Fruit fly (Drosophila melanogaster) whole organism, embryonic: Measurements from ENCODE around the gene CrebB.

ENCODE experiments used
- Asciz ChIP-seq: fragments of 200-800 bp; sonication (Bioruptor generic); optimal IDR thresholded peaks from 2 replicates; lab custom pipeline; 2017; ENCODE audit warnings: missing biosample characterization, mild to moderate bottlenecking, missing genetic modification characterization, missing genetic modification reagents
- Atf6 ChIP-seq: fragments of 200-800 bp; sonication (Bioruptor generic); IDR thresholded peaks from 2 replicates; pipeline ENCODE4 v1.3.6; 2022; ENCODE audit warnings: missing biosample characterization, missing genetic modification characterization
- Awh ChIP-seq: fragments of 200-800 bp; sonication (Bioruptor generic); IDR thresholded peaks from 2 replicates; pipeline ENCODE4, ENCODE4 v1.3.6; 2022; ENCODE audit warnings: missing biosample characterization, missing genetic modification characterization
- Bgb ChIP-seq: fragments of 200-800 bp; sonication (Bioruptor generic); IDR thresholded peaks from 2 replicates; pipeline ENCODE4 v1.3.6; 2022; ENCODE audit warnings: missing biosample characterization, missing genetic modification characterization; ENCODE audit not compliant: partially characterized antibody
- CG10431 ChIP-seq: fragments of 200-800 bp; sonication (Bioruptor generic); optimal IDR thresholded peaks from 3 replicates; lab custom pipeline; 2018; ENCODE audit warnings: missing biosample characterization, mild to moderate bottlenecking, missing genetic modification characterization
- CG12219 ChIP-seq: fragments of 200-800 bp; sonication (Bioruptor generic); optimal IDR thresholded peaks from 3 replicates; lab custom pipeline; 2018; ENCODE audit warnings: missing biosample characterization, mild to moderate bottlenecking, missing genetic modification characterization
- CG14050 ChIP-seq: fragments of 200-800 bp; sonication (Bioruptor generic); IDR thresholded peaks from 3 replicates; pipeline ENCODE4 v1.3.6; 2022; ENCODE audit warnings: missing biosample characterization, missing genetic modification characterization
- CG15514 ChIP-seq: fragments of 200-800 bp; sonication (Bioruptor generic); optimal IDR thresholded peaks from 3 replicates; lab custom pipeline; 2017; ENCODE audit warnings: missing biosample characterization, missing genetic modification characterization, mild to moderate bottlenecking, moderate library complexity, missing genetic modification reagents
- CG16815 ChIP-seq: fragments of 200-800 bp; sonication (Bioruptor generic); optimal IDR thresholded peaks from 3 replicates; lab custom pipeline; 2017; ENCODE audit warnings: missing biosample characterization, mild to moderate bottlenecking, missing genetic modification characterization
- CG16863 ChIP-seq: fragments of 200-800 bp; sonication (Bioruptor generic); optimal IDR thresholded peaks from 3 replicates; lab custom pipeline; 2016; ENCODE audit warnings: missing biosample characterization, missing genetic modification characterization
- CG17361 ChIP-seq: fragments of 200-800 bp; sonication (Bioruptor generic); IDR thresholded peaks from 3 replicates; pipeline ENCODE4 v1.3.6; 2022; ENCODE audit warnings: missing biosample characterization, missing genetic modification characterization
- CG18599 ChIP-seq: fragments of 200-800 bp; sonication (Bioruptor generic); optimal IDR thresholded peaks from 3 replicates; lab custom pipeline; 2017; ENCODE audit warnings: missing biosample characterization, missing genetic modification characterization, mild to moderate bottlenecking, moderate library complexity, missing genetic modification reagents
- CG4282 ChIP-seq: fragments of 200-800 bp; sonication (Bioruptor generic); optimal IDR thresholded peaks from 2 replicates; lab custom pipeline; 2016; ENCODE audit warnings: missing biosample characterization, missing genetic modification characterization
- CG9932 ChIP-seq: fragments of 200-800 bp; sonication (Bioruptor generic); IDR thresholded peaks from 2 replicates; pipeline ENCODE4 v1.3.6; 2022; ENCODE audit warnings: missing biosample characterization, missing genetic modification characterization
- CoRest ChIP-seq: fragments of 200-800 bp; sonication (Bioruptor generic); optimal IDR thresholded peaks from 3 replicates; lab custom pipeline; 2018; ENCODE audit warnings: missing biosample characterization, mild to moderate bottlenecking, missing genetic modification characterization, moderate library complexity
- Deaf1 ChIP-seq: fragments of 200-800 bp; optimal IDR thresholded peaks from 3 replicates; lab custom pipeline; 2019; ENCODE audit warnings: missing biosample characterization, mild to moderate bottlenecking, missing genetic modification characterization, moderate library complexity
- E2f1 ChIP-seq: fragments of 200-800 bp; sonication (Bioruptor generic); IDR thresholded peaks from 2 replicates; pipeline ENCODE4 v1.3.6; 2022; ENCODE audit warnings: missing biosample characterization, missing genetic modification characterization
- GATAe ChIP-seq: fragments of 200-800 bp; sonication (Bioruptor generic); conservative IDR thresholded peaks from 2 replicates; pipeline ENCODE4 v1.3.6; 2022; ENCODE audit warnings: missing biosample characterization, missing genetic modification characterization
- Gug ChIP-seq: fragments of 200-800 bp; sonication (Bioruptor generic); IDR thresholded peaks from 4 replicates; pipeline ENCODE4 v1.3.6; 2022; ENCODE audit warnings: missing biosample characterization, missing genetic modification characterization
- Hr3 ChIP-seq: fragments of 200-800 bp; sonication (Bioruptor generic); optimal IDR thresholded peaks from 3 replicates; lab custom pipeline; 2016; ENCODE audit warnings: missing biosample characterization, missing genetic modification characterization
- Hr78 ChIP-seq, 2 experiments: fragments of 200-800 bp in 1 of 2; fragments of >200 bp in 1 of 2; sonication (Bioruptor generic) in 1 of 2; optimal IDR thresholded peaks; 2 replicates each; lab custom pipeline; 2017 to 2019; ENCODE audit warnings: missing biosample characterization in 2 of 2, missing genetic modification characterization in 2 of 2, mild to moderate bottlenecking in 1 of 2, moderate library complexity in 1 of 2
- Myb ChIP-seq: fragments of 200-800 bp; sonication (Bioruptor generic); optimal IDR thresholded peaks from 2 replicates; lab custom pipeline; 2016; ENCODE audit warnings: missing biosample characterization, missing genetic modification characterization
- Ssrp ChIP-seq: fragments of 200-800 bp; sonication (Bioruptor generic); optimal IDR thresholded peaks from 2 replicates; lab custom pipeline; 2018; ENCODE audit warnings: missing biosample characterization, mild to moderate bottlenecking, missing genetic modification characterization, moderate library complexity
- Trl ChIP-seq, 3 experiments: fragments of >200 bp in 2 of 3; fragments of 200-800 bp in 1 of 3; sonication (Bioruptor generic) in 1 of 3; optimal IDR thresholded peaks; 2 replicates in 1 of 3; 3 replicates in 2 of 3; lab custom pipeline; 2016 to 2017; ENCODE audit warnings: missing biosample characterization in 1 of 3, missing genetic modification characterization in 1 of 3
- Usf ChIP-seq: fragments of 200-800 bp; sonication (Bioruptor generic); optimal IDR thresholded peaks from 2 replicates; lab custom pipeline; 2017; ENCODE audit warnings: missing genotype, missing biosample characterization, missing genetic modification characterization
- bsh ChIP-seq, 2 experiments: fragments of 200-800 bp; sonication (Bioruptor generic); optimal IDR thresholded peaks; 2 replicates each; lab custom pipeline; 2017 to 2018; ENCODE audit warnings: mild to moderate bottlenecking in 2 of 2, missing biosample characterization in 2 of 2, missing genetic modification characterization in 2 of 2, moderate library complexity in 1 of 2
- cato ChIP-seq: fragments of 200-800 bp; sonication (Bioruptor generic); optimal IDR thresholded peaks from 2 replicates; lab custom pipeline; 2016; ENCODE audit warnings: missing biosample characterization, missing genetic modification characterization, borderline replicate concordance
- chinmo ChIP-seq: fragments of 200-800 bp; sonication (Bioruptor generic); IDR thresholded peaks from 4 replicates; pipeline ENCODE4 v1.3.6; 2022; ENCODE audit warnings: missing biosample characterization, missing genetic modification characterization; ENCODE audit not compliant: partially characterized antibody
- chm ChIP-seq: fragments of 200-800 bp; sonication (Bioruptor generic); IDR thresholded peaks from 2 replicates; pipeline ENCODE4 v1.3.6; 2022; ENCODE audit warnings: missing biosample characterization, missing genetic modification characterization
- disco-r ChIP-seq: fragments of 200-800 bp; sonication (Bioruptor generic); optimal IDR thresholded peaks from 2 replicates; lab custom pipeline; 2016; ENCODE audit warnings: missing biosample characterization, missing genetic modification characterization
- dmrt11E ChIP-seq: fragments of 200-800 bp; sonication (Bioruptor generic); optimal IDR thresholded peaks from 3 replicates; lab custom pipeline; 2018; ENCODE audit warnings: missing biosample characterization, mild to moderate bottlenecking, missing genetic modification characterization, moderate library complexity
- emc ChIP-seq: fragments of 200-800 bp; sonication (Bioruptor generic); optimal IDR thresholded peaks from 2 replicates; lab custom pipeline; 2016; ENCODE audit warnings: missing biosample characterization, missing genetic modification characterization
- eyg ChIP-seq: fragments of 200-800 bp; sonication (Bioruptor generic); optimal IDR thresholded peaks from 3 replicates; lab custom pipeline; 2016; ENCODE audit warnings: missing biosample characterization, missing genetic modification characterization
- fd96Cb ChIP-seq: fragments of 200-800 bp; sonication (Bioruptor generic); optimal IDR thresholded peaks from 2 replicates; lab custom pipeline; 2018; ENCODE audit warnings: missing biosample characterization, mild to moderate bottlenecking, missing genetic modification characterization, moderate library complexity
- ftz-f1 ChIP-seq: fragments of 200-800 bp; sonication (Bioruptor generic); optimal IDR thresholded peaks from 2 replicates; lab custom pipeline; 2016; ENCODE audit warnings: missing biosample characterization, missing genetic modification characterization
- gem ChIP-seq: fragments of 200-800 bp; sonication (Bioruptor generic); optimal IDR thresholded peaks from 2 replicates; lab custom pipeline; 2019; ENCODE audit warnings: missing biosample characterization, mild to moderate bottlenecking, missing genetic modification characterization, moderate library complexity
- grau ChIP-seq: fragments of 200-800 bp; optimal IDR thresholded peaks from 3 replicates; lab custom pipeline; 2019; ENCODE audit warnings: missing biosample characterization, mild to moderate bottlenecking, missing genetic modification characterization, moderate library complexity
- grn ChIP-seq: fragments of 200-800 bp; sonication (Bioruptor generic); optimal IDR thresholded peaks from 3 replicates; lab custom pipeline; 2017; ENCODE audit warnings: missing biosample characterization, missing genetic modification characterization
- lilli ChIP-seq: fragments of 200-800 bp; sonication (Bioruptor generic); optimal IDR thresholded peaks from 3 replicates; lab custom pipeline; 2016; ENCODE audit warnings: missing biosample characterization, missing genetic modification characterization
- nom ChIP-seq: fragments of 200-800 bp; sonication (Bioruptor generic); optimal IDR thresholded peaks from 2 replicates; lab custom pipeline; 2017; ENCODE audit warnings: missing biosample characterization, missing genetic modification characterization, mild to moderate bottlenecking, moderate library complexity, missing genetic modification reagents
- phol ChIP-seq: fragments of 200-800 bp; sonication (Bioruptor generic); optimal IDR thresholded peaks from 3 replicates; lab custom pipeline; 2018; ENCODE audit warnings: missing biosample characterization, mild to moderate bottlenecking, missing genetic modification characterization, moderate library complexity
- pum ChIP-seq: fragments of 200-800 bp; sonication (Bioruptor generic); optimal IDR thresholded peaks from 2 replicates; lab custom pipeline; 2016; ENCODE audit warnings: missing biosample characterization, missing genetic modification characterization
- scrt ChIP-seq: fragments of 200-800 bp; sonication (Bioruptor generic); optimal IDR thresholded peaks from 2 replicates; lab custom pipeline; 2018; ENCODE audit warnings: missing biosample characterization, mild to moderate bottlenecking, missing genetic modification characterization, moderate library complexity
- stc ChIP-seq: fragments of 200-800 bp; sonication (Bioruptor generic); IDR thresholded peaks from 2 replicates; pipeline ENCODE4 v1.3.6; 2022; ENCODE audit warnings: missing biosample characterization, missing genetic modification characterization
- ttk ChIP-seq: fragments of 200-800 bp; sonication (Bioruptor generic); IDR thresholded peaks from 2 replicates; pipeline ENCODE4 v2.1.2; 2022; ENCODE audit warnings: missing biosample characterization, missing genetic modification characterization
- tup ChIP-seq: fragments of 200-800 bp; sonication (Bioruptor generic); optimal IDR thresholded peaks from 2 replicates; lab custom pipeline; 2016; ENCODE audit warnings: missing biosample characterization, mild to moderate bottlenecking, missing genetic modification characterization, moderate library complexity
- zfh1 ChIP-seq: fragments of 200-800 bp; sonication (Bioruptor generic); IDR thresholded peaks from 3 replicates; pipeline ENCODE4 v1.3.6; 2022; ENCODE audit warnings: missing biosample characterization, missing genetic modification characterization

CrebB gene

dm6 chrX:18404150-18404631 is 38.0 kb downstream of the CrebB start (continued):
- peak; percentile 37; the same call in 1 of the 2 replicates for TF ChIP-seq Awh (GFP tag; lab: Robert Waterston, UW)
- TF ChIP-seq GATAe (GFP tag; lab: Robert Waterston, UW), result peak; percentile 72
- TF ChIP-seq grn (GFP tag; lab: Kevin White, UChicago), result peak; percentile 81
- TF ChIP-seq stc (GFP tag; lab: Robert Waterston, UW), result peak; percentile 12; the same call in 1 of the 2 replicates
- peak; percentile 17 for TF ChIP-seq Deaf1 (tag; lab: Kevin White, UChicago)
- TF ChIP-seq ftz-f1, result peak; percentile 34
- TF ChIP-seq chinmo (GFP tag; lab: Robert Waterston, UW), result 0 out of 4 replicates have a peak, but pooled peaks have one; percentile 79

dm6 chrX:18404632-18405238 is 38.6 kb downstream of the CrebB start:
- TF ChIP-seq gem (tag; lab: Kevin White, UChicago), result peak; percentile 59
- TF ChIP-seq lilli, result peak; percentile 12
- peak; percentile 67 for TF ChIP-seq CoRest (tag; lab: Kevin White, UChicago)
- TF ChIP-seq Trl (optimal IDR thresholded peaks at IDR 0.05; lab: Kevin White, UChicago), result peak; percentile 91 to 92
- TF ChIP-seq Trl (GFP tag; optimal IDR thresholded peaks at IDR 0.05; lab: Kevin White, UChicago), result no peak
- TF ChIP-seq CG16863 (GFP tag; lab: Kevin White, UChicago), result peak; percentile 36
- TF ChIP-seq CG12219 (GFP tag; lab: Kevin White, UChicago), result no peak
- peak; percentile 8 for TF ChIP-seq emc
- TF ChIP-seq CG18599, result peak; percentile 1
- TF ChIP-seq Asciz (GFP tag; lab: Kevin White, UChicago), result peak; percentile 6
- TF ChIP-seq zfh1 (GFP tag; lab: Robert Waterston, UW), result no peak
- TF ChIP-seq Hr78 (GFP tag; optimal IDR thresholded peaks at IDR 0.05; lab: Kevin White, UChicago), result no peak
- TF ChIP-seq scrt (GFP tag; lab: Kevin White, UChicago), result no peak
- no peak for TF ChIP-seq CG4282 (GFP tag; lab: Kevin White, UChicago)
- peak; percentile 32; the same call in 2 of the 3 replicates for TF ChIP-seq CG17361 (GFP tag; lab: Robert Waterston, UW)
- TF ChIP-seq grau (tag; lab: Kevin White, UChicago), result peak; percentile 55
- peak; percentile 10 for TF ChIP-seq fd96Cb (tag; lab: Kevin White, UChicago)
- TF ChIP-seq phol (tag; lab: Kevin White, UChicago), result peak; percentile 48
- no peak for TF ChIP-seq tup (GFP tag; lab: Kevin White, UChicago)
- no peak for TF ChIP-seq CG14050 (GFP tag; lab: Robert Waterston, UW)
- no peak for TF ChIP-seq cato (GFP tag; lab: Kevin White, UChicago)
- TF ChIP-seq eyg, result peak; percentile 2
- TF ChIP-seq dmrt11E (tag; lab: Kevin White, UChicago), result peak; percentile 13
- peak; percentile 21 for TF ChIP-seq CG16815 (GFP tag; lab: Kevin White, UChicago)
- TF ChIP-seq chm (GFP tag; lab: Robert Waterston, UW), result no peak
- no peak for TF ChIP-seq disco-r
- TF ChIP-seq ttk, result no peak
- TF ChIP-seq CG9932 (GFP tag; lab: Robert Waterston, UW), result no peak
- TF ChIP-seq Atf6 (GFP tag; lab: Robert Waterston, UW), result no peak
- peak in 1 of 2 experiments; percentile 5 for TF ChIP-seq bsh (GFP tag; optimal IDR thresholded peaks at IDR 0.05; lab: Kevin White, UChicago)
- no peak for TF ChIP-seq CG10431 (GFP tag; lab: Kevin White, UChicago)
- peak; percentile 28 for TF ChIP-seq Usf (GFP tag; lab: Kevin White, UChicago)
- peak; percentile 33 for TF ChIP-seq nom
- TF ChIP-seq Gug, result 0 out of 4 replicates have a peak, but pooled peaks have one; percentile 9
- no peak for TF ChIP-seq Bgb (GFP tag; lab: Robert Waterston, UW)
- TF ChIP-seq E2f1 (GFP tag; lab: Robert Waterston, UW), result 0 out of 2 replicates have a peak, but pooled peaks have one; percentile 6
- peak; percentile 40 for TF ChIP-seq pum (GFP tag; lab: Kevin White, UChicago)
- peak; percentile 29 for TF ChIP-seq Hr3 (GFP tag; lab: Kevin White, UChicago)
- TF ChIP-seq Ssrp, result peak; percentile 31
- peak; percentile 8 for TF ChIP-seq Myb (GFP tag; lab: Kevin White, UChicago)
- TF ChIP-seq CG15514 (GFP tag; lab: Kevin White, UChicago), result no peak
